Worm (Caenorhabditis elegans): ENCODE results near the gene F58F12.12.

F58F12.12 gene

DNA sequence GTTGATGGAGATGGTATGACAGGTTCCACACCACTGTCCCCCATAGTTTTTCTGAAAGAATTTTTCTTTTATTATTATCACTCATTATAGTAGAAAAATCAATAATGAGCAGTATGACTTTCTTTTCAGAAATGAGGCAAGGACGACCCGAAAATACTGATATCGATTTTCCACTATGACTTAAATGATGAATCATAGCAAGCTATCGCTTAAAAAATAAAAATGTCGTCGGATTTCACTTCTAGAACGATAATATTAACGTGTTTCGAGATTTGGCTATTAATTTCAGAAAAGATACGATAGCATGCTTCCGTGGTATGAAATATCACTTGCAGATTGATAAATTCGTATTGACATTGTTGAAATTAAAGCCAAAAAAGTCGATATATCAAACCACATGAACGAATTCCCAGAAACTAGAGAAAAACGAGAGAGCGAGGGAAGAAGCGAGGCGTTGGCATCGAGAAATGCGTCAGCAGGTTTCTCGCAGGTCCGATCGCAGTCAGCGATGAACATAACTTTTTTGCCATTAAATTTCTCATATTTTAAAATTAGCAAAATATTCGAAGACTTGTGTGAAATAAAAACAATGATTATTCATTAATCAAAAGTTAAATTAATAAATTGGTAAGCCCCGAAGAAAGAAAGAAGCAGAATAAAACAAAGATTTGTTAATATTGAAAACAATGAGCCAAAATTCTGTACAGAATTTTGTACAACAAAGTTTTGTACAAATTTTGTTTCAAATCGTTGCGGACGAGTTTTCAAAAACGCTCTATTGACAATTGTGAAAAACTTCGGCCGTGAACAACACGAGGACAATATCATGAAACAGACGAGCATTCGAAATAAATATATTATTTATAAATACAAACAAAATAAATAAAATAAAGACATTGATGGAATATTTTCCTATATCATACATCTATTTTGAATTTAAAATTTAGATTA is 25.3 kb upstream of the F58F12.12 start, which contains the start of gene C32D5.11:
Gene C32D5.11, minus strand, starts transcription at position 51 of the 951 bp plus-strand sequence.
- TF ChIP-seq zip-8 (tag; optimal IDR thresholded peaks at IDR 0.05): no peak
- no peak for TF ChIP-seq nhr-2 (tag; optimal IDR thresholded peaks at IDR 0.05)
- no peak for TF ChIP-seq nhr-12 (tag; optimal IDR thresholded peaks at IDR 0.05)
- no peak for TF ChIP-seq nhr-76 (tag; optimal IDR thresholded peaks at IDR 0.05)
- peak; percentile 16 for TF ChIP-seq unc-120 (tag; optimal IDR thresholded peaks at IDR 0.05; ENCODE audit: poor library complexity, severe bottlenecking)
- TF ChIP-seq lsy-2 (tag; optimal IDR thresholded peaks at IDR 0.05): peak; percentile 38
- peak; percentile 53 for TF ChIP-seq mep-1 (tag; optimal IDR thresholded peaks at IDR 0.05)
- peak; percentile 20 for TF ChIP-seq ces-1 (GFP tag; optimal IDR thresholded peaks at IDR 0.05)
- TF ChIP-seq sptf-1 (tag; optimal IDR thresholded peaks at IDR 0.05): peak; percentile 55
- no peak for TF ChIP-seq flh-1 (GFP tag; optimal IDR thresholded peaks at IDR 0.05)
- TF ChIP-seq elt-3 (tag; optimal IDR thresholded peaks at IDR 0.05): no peak
- no peak for TF ChIP-seq sem-2 (GFP tag; optimal IDR thresholded peaks at IDR 0.05)
- peak; percentile 37 for TF ChIP-seq hlh-1 (tag; optimal IDR thresholded peaks at IDR 0.05)
- TF ChIP-seq unc-39 (tag; optimal IDR thresholded peaks at IDR 0.05): no peak
- TF ChIP-seq blmp-1 (tag; optimal IDR thresholded peaks at IDR 0.05): no peak
- TF ChIP-seq lin-13 (tag; optimal IDR thresholded peaks at IDR 0.05): peak; percentile 52

DNA sequence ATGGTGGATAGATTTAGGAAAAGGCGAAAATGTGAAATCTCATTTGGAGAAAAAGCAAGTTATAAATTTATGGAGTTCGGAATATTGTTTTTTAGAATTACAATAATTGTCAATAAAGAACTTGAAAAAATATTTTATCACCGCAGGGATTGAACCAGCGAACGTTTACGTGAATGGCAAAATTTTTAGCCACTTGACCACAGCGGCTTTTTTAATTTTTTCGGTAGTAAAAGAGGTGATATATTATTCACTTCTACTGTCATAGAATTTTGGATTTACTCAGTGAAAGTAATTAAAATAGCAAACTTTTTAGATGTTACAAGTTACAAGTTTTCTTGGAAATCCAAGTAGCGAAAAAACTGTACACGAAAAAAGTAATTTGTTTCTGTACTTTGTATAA is 22.7 kb upstream of the F58F12.12 start:
- TF ChIP-seq ces-1 (GFP tag; optimal IDR thresholded peaks at IDR 0.05) (no peak), elt-3 (tag; optimal IDR thresholded peaks at IDR 0.05) (no peak), cnd-1 (tag; optimal IDR thresholded peaks at IDR 0.05) (no peak), unc-120 (tag; optimal IDR thresholded peaks at IDR 0.05; ENCODE audit: poor library complexity, severe bottlenecking) (no peak), pha-4 (tag; optimal IDR thresholded peaks at IDR 0.05) (no peak), unc-62 (GFP tag; optimal IDR thresholded peaks at IDR 0.05) (no peak), ham-2 (GFP tag; optimal IDR thresholded peaks at IDR 0.05) (no peak), mep-1 (tag; optimal IDR thresholded peaks at IDR 0.05) (no peak), ceh-43 (GFP tag; optimal IDR thresholded peaks at IDR 0.05) (no peak), drap-1 (GFP tag; optimal IDR thresholded peaks at IDR 0.05) (no peak), sem-2 (GFP tag; optimal IDR thresholded peaks at IDR 0.05) (no peak), lin-13 (tag; optimal IDR thresholded peaks at IDR 0.05) (no peak), blmp-1 (tag; optimal IDR thresholded peaks at IDR 0.05) (no peak)

DNA sequence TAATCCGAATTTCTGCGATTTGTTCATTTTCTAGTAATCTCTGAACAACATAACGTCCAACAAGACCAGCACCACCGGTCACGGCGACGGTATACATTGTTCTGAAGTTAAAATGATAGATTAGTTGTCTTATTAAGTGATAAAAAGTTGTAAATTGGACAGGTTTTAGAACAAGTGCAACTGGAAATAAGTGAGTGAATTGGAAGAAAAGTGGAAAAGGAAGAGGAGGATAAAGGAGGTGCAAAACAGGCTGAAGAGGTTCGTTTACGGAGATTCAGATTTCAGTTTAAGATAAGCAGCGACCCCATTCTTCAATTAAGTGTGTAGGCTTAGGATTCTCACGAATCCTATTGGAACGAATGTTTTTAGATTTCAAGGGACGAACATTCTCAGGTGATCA is 22.1 kb upstream of the F58F12.12 start, which contains the start of gene C32D5.12:
Gene C32D5.12, minus strand, starts transcription at position 101 of the 400 bp plus-strand sequence.
- TF ChIP-seq sem-2 (GFP tag; optimal IDR thresholded peaks at IDR 0.05): no peak
- TF ChIP-seq hlh-1 (tag; optimal IDR thresholded peaks at IDR 0.05): no peak
- TF ChIP-seq nhr-12 (tag; optimal IDR thresholded peaks at IDR 0.05): no peak
- no peak for TF ChIP-seq mep-1 (tag; optimal IDR thresholded peaks at IDR 0.05)
- TF ChIP-seq unc-120 (tag; optimal IDR thresholded peaks at IDR 0.05; ENCODE audit: poor library complexity, severe bottlenecking): no peak
- TF ChIP-seq tbx-8 (GFP tag; optimal IDR thresholded peaks at IDR 0.05): no peak
- no peak for TF ChIP-seq nhr-28 (tag; optimal IDR thresholded peaks at IDR 0.05)
- no peak for TF ChIP-seq lin-32 (GFP tag; optimal IDR thresholded peaks at IDR 0.05)
- no peak for TF ChIP-seq mab-5 (tag; optimal IDR thresholded peaks at IDR 0.05)
- no peak for TF ChIP-seq blmp-1 (tag; optimal IDR thresholded peaks at IDR 0.05)
- TF ChIP-seq drap-1 (GFP tag; optimal IDR thresholded peaks at IDR 0.05): no peak
- TF ChIP-seq lin-13 (tag; optimal IDR thresholded peaks at IDR 0.05): no peak
- no peak for TF ChIP-seq elt-1 (tag; optimal IDR thresholded peaks at IDR 0.05; ENCODE audit: borderline replicate concordance, insufficient read depth)

DNA sequence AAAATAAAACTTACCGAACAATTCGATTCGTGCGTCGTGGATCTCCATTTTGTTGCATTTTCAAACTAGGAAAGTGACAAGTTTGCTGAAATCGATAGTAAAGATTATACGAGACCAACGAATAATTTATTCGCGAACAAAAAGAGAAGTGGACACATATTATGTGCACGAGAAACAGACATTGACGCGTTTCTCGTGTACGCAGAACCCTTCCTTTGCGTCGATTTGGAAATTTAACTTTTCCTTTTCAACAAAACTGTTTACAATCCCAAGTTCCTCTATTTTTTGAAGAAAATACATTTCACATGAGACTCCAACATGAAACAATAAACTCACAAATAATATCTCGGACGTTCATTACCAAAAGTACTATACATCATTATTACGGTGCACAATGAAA is 20.1 kb upstream of the F58F12.12 start, which contains the start of gene K10B2.4:
Gene K10B2.4, minus strand, starts transcription at position 138 of the 400 bp plus-strand sequence.
- TF ChIP-seq hlh-1 (tag; optimal IDR thresholded peaks at IDR 0.05) (peak; percentile 27), cnd-1 (tag; optimal IDR thresholded peaks at IDR 0.05) (peak; percentile 0), mep-1 (tag; optimal IDR thresholded peaks at IDR 0.05) (peak; percentile 72), unc-120 (tag; optimal IDR thresholded peaks at IDR 0.05; ENCODE audit: poor library complexity, severe bottlenecking) (peak; percentile 65), bed-3 (GFP tag; optimal IDR thresholded peaks at IDR 0.05) (no peak), zip-8 (tag; optimal IDR thresholded peaks at IDR 0.05) (no peak), ztf-11 (tag; optimal IDR thresholded peaks at IDR 0.05) (no peak), nhr-2 (tag; optimal IDR thresholded peaks at IDR 0.05) (no peak), ces-1 (GFP tag; optimal IDR thresholded peaks at IDR 0.05) (no peak), ceh-43 (GFP tag; optimal IDR thresholded peaks at IDR 0.05) (no peak), nhr-28 (tag; optimal IDR thresholded peaks at IDR 0.05) (no peak), ceh-39 (tag; optimal IDR thresholded peaks at IDR 0.05) (no peak), nhr-237 (tag; optimal IDR thresholded peaks at IDR 0.05) (no peak), elt-1 (tag; optimal IDR thresholded peaks at IDR 0.05; ENCODE audit: borderline replicate concordance, insufficient read depth) (no peak), flh-1 (GFP tag; optimal IDR thresholded peaks at IDR 0.05) (no peak), sptf-1 (tag; optimal IDR thresholded peaks at IDR 0.05) (peak; percentile 3), unc-39 (tag; optimal IDR thresholded peaks at IDR 0.05) (no peak), elt-3 (tag; optimal IDR thresholded peaks at IDR 0.05) (no peak), ham-2 (GFP tag; optimal IDR thresholded peaks at IDR 0.05) (no peak), nhr-76 (tag; optimal IDR thresholded peaks at IDR 0.05) (no peak), blmp-1 (tag; optimal IDR thresholded peaks at IDR 0.05) (no peak), lin-13 (tag; optimal IDR thresholded peaks at IDR 0.05) (peak; percentile 62), sem-2 (GFP tag; optimal IDR thresholded peaks at IDR 0.05) (no peak), mab-5 (tag; optimal IDR thresholded peaks at IDR 0.05) (no peak), pha-4 (tag; optimal IDR thresholded peaks at IDR 0.05) (peak; percentile 2), M03D4.4 (tag; optimal IDR thresholded peaks at IDR 0.05) (peak; percentile 21), drap-1 (GFP tag; optimal IDR thresholded peaks at IDR 0.05) (peak; percentile 8), lsy-2 (tag; optimal IDR thresholded peaks at IDR 0.05) (peak; percentile 57), tbx-8 (GFP tag; optimal IDR thresholded peaks at IDR 0.05) (no peak), ceh-83 (GFP tag; optimal IDR thresholded peaks at IDR 0.05) (no peak), nhr-12 (tag; optimal IDR thresholded peaks at IDR 0.05) (no peak), unc-62 (GFP tag; optimal IDR thresholded peaks at IDR 0.05) (no peak), lin-32 (GFP tag; optimal IDR thresholded peaks at IDR 0.05) (no peak), snpc-4 (tag; optimal IDR thresholded peaks at IDR 0.05) (no peak), mls-2 (tag; optimal IDR thresholded peaks at IDR 0.05) (no peak)
